Worm (Caenorhabditis elegans) whole organism, L3 larva: ENCODE measurements around the gene clec-257.

Source experiments
- lin-39 ChIP-seq: fragments of 150-350 bp; optimal IDR thresholded peaks from 2 replicates; lab custom pipeline; 2018; ENCODE audit warnings: missing biosample characterization, missing genetic modification reagents, missing genetic modification characterization
- nhr-28 ChIP-seq: fragments of 150-350 bp; optimal IDR thresholded peaks from 2 replicates; lab custom pipeline; 2014; ENCODE audit warnings: missing biosample characterization, missing genetic modification characterization
- snpc-4 ChIP-seq: fragments of 150-350 bp; optimal IDR thresholded peaks from 2 replicates; lab custom pipeline; 2014; ENCODE audit warnings: missing biosample characterization, missing genetic modification characterization

DNA sequence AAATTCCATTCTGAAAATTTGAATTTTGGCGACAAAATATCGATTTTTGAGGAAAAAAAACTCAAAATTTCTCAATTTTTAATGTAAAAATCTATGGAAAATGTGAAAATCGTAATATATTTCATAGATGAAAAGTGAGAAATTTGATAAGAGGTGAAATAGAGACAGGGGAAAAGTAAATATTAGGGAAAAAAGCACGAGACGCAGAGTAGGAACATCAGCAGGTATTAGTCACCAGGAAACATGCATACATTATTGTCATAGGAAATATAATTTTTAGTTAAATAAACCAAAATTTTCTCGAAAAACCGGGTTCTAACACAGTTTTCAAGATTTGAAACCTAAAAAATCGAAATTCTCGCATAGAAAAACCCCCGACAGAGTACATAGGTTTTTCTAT, 27.9 kb downstream of the clec-257 start, which contains the start of gene nhr-170:
- TF ChIP-seq nhr-28 (tag; lab: Kevin White, UChicago) (no peak), snpc-4 (no peak), lin-39 (tag; lab: Kevin White, UChicago) (no peak)
